Worm (Caenorhabditis elegans) whole organism, midembryonic: ENCODE results near the gene btb-16.

ENCODE experiments used
- T22C8.4 ChIP-seq: fragments of 200-800 bp; sonication (Bioruptor generic); IDR thresholded peaks from 2 replicates; pipeline ENCODE4 v1.3.6; 2022; ENCODE audit warnings: missing genetic modification characterization, missing compliant biosample characterization
- cog-1 ChIP-seq: sonication (generic microtip); optimal IDR thresholded peaks from 2 replicates; lab custom pipeline; 2016; ENCODE audit warnings: missing genetic modification characterization, missing compliant biosample characterization
- flt-1 ChIP-seq: fragments of 200-800 bp; sonication (Bioruptor generic); IDR thresholded peaks from 2 replicates; pipeline ENCODE4 v1.3.6; 2022; ENCODE audit warnings: missing genetic modification characterization, missing compliant biosample characterization
- klf-2 ChIP-seq: fragments of 200-800 bp; sonication (Bioruptor generic); conservative IDR thresholded peaks from 2 replicates; pipeline ENCODE4 v1.3.6; 2022; ENCODE audit warnings: missing genetic modification reagents, missing genetic modification characterization, missing compliant biosample characterization
- med-1 ChIP-seq: sonication (generic microtip); optimal IDR thresholded peaks from 2 replicates; lab custom pipeline; 2017; ENCODE audit warnings: missing genetic modification characterization, mild to moderate bottlenecking, missing compliant biosample characterization, antibody characterized with exemption, missing genetic modification reagents; ENCODE audit not compliant: insufficient read depth
- ref-1 ChIP-seq: fragments of 200-800 bp; sonication (Bioruptor generic); conservative IDR thresholded peaks from 2 replicates; pipeline ENCODE4 v1.3.6; 2022; ENCODE audit warnings: missing genetic modification reagents, missing genetic modification characterization, missing compliant biosample characterization
- tab-1 ChIP-seq: fragments of 200-800 bp; sonication (Bioruptor generic); IDR thresholded peaks from 2 replicates; pipeline ENCODE4 v1.3.6; 2022; ENCODE audit warnings: missing genetic modification characterization, missing compliant biosample characterization
- ztf-23 ChIP-seq: fragments of 200-800 bp; sonication (Bioruptor generic); IDR thresholded peaks from 2 replicates; pipeline ENCODE4 v1.3.6; 2022; ENCODE audit warnings: missing genetic modification reagents, missing genetic modification characterization, missing compliant biosample characterization
- ztf-29 ChIP-seq: fragments of 200-800 bp; sonication (Bioruptor generic); IDR thresholded peaks from 2 replicates; pipeline ENCODE4 v1.3.6; 2022; ENCODE audit warnings: missing genetic modification reagents, missing genetic modification characterization, missing compliant biosample characterization

Gene btb-16

DNA sequence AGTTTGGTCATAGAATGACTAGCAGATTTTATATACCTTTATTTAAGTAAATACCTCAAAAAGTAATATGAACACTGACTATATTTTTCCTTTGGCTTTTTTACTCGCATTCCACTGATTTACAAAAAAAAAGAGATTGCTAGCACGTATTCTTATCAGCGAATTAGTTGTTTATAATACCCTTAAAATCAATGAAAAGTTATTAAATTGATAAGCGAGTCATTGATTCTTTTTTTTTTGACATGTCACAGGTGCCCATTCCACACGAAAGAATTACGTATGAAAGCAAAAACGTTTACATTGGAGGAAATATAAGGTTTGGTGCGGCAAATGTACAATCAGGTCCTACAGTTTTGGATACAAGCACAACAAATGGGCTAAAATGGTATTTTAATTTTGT, 1.5 kb upstream of the btb-16 start, which contains the start of gene btb-17:
Gene btb-17 (plus strand): TSS at position 213 of the 400 bp plus-strand sequence.
- TF ChIP-seq flt-1 (GFP tag; lab: Robert Waterston, UW): no peak
- TF ChIP-seq tab-1 (GFP tag; lab: Robert Waterston, UW): no peak
- no peak for TF ChIP-seq med-1 (GFP tag; lab: Kevin White, UChicago)
- no peak for TF ChIP-seq cog-1 (tag; lab: Kevin White, UChicago)
- TF ChIP-seq T22C8.4 (GFP tag; lab: Robert Waterston, UW): no peak
- TF ChIP-seq ztf-29 (GFP tag; lab: Robert Waterston, UW): no peak
- TF ChIP-seq klf-2 (GFP tag; lab: Robert Waterston, UW): no peak
- TF ChIP-seq ref-1 (GFP tag; lab: Robert Waterston, UW): no peak
- no peak for TF ChIP-seq ztf-23 (GFP tag; lab: Robert Waterston, UW)

DNA sequence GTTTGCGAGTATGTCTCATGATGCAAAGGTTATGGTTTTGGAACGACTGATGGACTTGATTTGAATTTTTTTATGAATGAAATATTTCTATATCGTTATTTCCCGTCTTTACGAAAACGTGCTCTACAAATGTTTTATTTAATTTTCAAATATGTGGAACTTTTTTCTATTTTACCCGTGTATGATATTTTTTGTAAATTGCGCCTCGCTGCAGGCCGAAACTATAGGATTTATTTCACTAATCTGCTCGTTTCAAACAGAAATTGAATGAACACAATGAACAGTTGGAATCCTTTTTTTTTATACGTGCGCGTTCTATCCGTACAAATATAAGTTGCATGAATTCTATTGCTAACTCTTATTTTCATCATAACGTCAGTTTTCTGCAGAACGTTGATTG, 1.2 kb downstream of the btb-16 start, which contains the start of gene btb-18:
Gene btb-18 (plus strand): TSS at position 301 of the 400 bp plus-strand sequence.
- TF ChIP-seq med-1 (GFP tag; lab: Kevin White, UChicago) (no peak), cog-1 (tag; lab: Kevin White, UChicago) (no peak), ztf-29 (GFP tag; lab: Robert Waterston, UW) (no peak), ztf-23 (GFP tag; lab: Robert Waterston, UW) (no peak), klf-2 (GFP tag; lab: Robert Waterston, UW) (no peak), tab-1 (GFP tag; lab: Robert Waterston, UW) (no peak), ref-1 (GFP tag; lab: Robert Waterston, UW) (no peak), T22C8.4 (GFP tag; lab: Robert Waterston, UW) (no peak)

DNA sequence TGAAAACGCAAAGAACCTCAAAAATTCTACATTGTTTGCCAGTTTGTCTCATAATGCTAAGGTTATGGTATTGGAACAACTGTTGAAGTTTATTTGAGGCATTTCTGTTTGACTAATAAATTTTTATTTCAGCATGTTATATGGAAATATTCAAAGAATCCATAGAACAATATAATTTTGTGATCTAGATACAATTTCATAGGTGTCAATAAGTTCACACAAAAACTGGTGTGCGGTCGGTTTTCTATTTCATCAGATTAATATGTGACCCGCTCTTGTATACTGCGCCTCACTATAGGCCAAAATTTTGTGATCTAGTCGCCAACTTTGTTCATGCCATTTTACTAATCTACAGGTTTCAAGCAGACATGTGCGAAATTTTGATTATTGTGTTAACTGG, 2.8 kb downstream of the btb-16 start, which contains the start of gene btb-22:
Gene btb-22 (plus strand): TSS at position 301 of the 400 bp plus-strand sequence.
- TF ChIP-seq flt-1 (GFP tag; lab: Robert Waterston, UW) (no peak), cog-1 (tag; lab: Kevin White, UChicago) (no peak), ztf-23 (GFP tag; lab: Robert Waterston, UW) (no peak), med-1 (GFP tag; lab: Kevin White, UChicago) (no peak)

DNA sequence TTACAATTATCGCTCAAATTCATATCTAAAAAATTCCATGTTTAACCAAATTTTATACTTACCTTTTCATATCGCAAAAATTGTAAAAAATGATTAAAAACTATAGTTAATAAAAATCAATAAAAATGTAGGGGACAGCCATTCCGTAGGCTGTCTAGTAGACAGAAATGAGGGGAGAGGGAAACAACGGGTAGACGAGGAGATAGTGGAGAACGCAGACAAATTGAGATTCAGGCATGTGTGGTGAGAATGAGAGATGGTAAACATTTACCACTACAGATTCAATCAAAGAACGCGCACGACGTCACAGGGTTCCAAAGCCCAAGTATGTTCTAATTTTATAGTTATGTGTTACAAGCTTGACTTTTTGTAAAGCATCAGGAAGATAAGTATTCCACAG, 6.9 kb downstream of the btb-16 start:
- TF ChIP-seq klf-2 (GFP tag; lab: Robert Waterston, UW) (no peak), cog-1 (tag; lab: Kevin White, UChicago) (peak; percentile 12), T22C8.4 (GFP tag; lab: Robert Waterston, UW) (peak; percentile 32; the same call in 1 of the 2 replicates)

DNA sequence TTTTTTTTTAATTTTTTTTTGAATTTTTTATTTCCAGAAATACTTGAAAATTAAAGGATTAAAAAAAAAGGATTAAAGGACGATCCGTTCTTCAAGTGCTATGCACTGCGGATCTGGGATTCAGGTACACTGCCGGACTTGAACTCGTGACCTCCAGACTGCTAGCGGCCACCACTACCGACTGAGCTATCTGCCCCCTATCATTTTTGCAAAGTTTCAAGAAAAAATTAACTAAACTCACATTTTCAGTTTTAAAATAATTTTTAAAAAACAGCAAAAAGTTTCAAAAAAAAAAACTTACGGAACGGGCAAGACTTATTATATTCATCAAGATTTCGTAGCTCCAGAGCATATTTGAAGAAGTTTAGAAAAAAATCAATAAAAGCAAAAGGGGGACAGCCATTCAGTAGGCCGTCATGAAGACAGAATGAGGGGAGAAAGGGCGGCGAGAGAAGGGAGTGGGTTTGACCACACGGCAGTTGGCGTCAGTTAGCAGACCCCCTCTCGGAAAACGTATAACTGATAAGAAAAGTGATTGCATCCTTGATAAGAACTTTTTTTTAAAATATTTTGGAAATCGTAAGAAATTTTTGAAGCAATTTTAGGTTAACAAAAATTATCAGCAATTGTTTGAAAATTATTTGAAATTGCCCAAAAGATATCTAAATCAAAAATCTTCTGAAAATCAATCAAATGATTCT, 14.4 kb downstream of the btb-16 start:
- TF ChIP-seq ztf-23 (GFP tag; lab: Robert Waterston, UW) (no peak), T22C8.4 (GFP tag; lab: Robert Waterston, UW) (peak; percentile 48), ztf-29 (GFP tag; lab: Robert Waterston, UW) (no peak), flt-1 (GFP tag; lab: Robert Waterston, UW) (no peak), tab-1 (GFP tag; lab: Robert Waterston, UW) (no peak), ref-1 (GFP tag; lab: Robert Waterston, UW) (no peak), med-1 (GFP tag; lab: Kevin White, UChicago) (no peak)

DNA sequence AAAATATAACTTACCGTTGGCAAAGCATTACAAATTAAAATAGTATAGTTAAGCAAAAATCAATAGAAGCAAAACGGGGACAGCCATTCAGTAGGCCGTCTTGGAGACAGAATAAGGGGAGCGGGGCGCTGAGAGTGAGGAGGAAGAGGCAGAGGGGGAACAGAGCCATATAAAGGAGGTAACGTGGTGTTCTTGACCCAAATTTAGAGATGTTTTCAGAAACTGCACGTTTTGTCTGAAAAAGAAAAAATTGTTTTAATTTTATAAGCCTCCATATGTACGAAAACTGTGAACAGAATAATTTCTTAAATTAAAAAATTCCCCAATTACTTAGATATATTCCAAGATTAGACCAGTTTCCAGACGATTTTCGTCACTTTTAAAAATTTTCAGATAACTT, 16.8 kb downstream of the btb-16 start, which contains the start of gene F39E9.6:
Gene F39E9.6 (minus strand): TSS at position 101 of the 400 bp plus-strand sequence.
- no peak for TF ChIP-seq ref-1 (GFP tag; lab: Robert Waterston, UW)
- TF ChIP-seq ztf-23 (GFP tag; lab: Robert Waterston, UW): no peak
- TF ChIP-seq med-1 (GFP tag; lab: Kevin White, UChicago): no peak
- no peak for TF ChIP-seq cog-1 (tag; lab: Kevin White, UChicago)
- no peak for TF ChIP-seq klf-2 (GFP tag; lab: Robert Waterston, UW)
- no peak for TF ChIP-seq tab-1 (GFP tag; lab: Robert Waterston, UW)
- TF ChIP-seq T22C8.4 (GFP tag; lab: Robert Waterston, UW): no peak
- no peak for TF ChIP-seq flt-1 (GFP tag; lab: Robert Waterston, UW)
- no peak for TF ChIP-seq ztf-29 (GFP tag; lab: Robert Waterston, UW)

DNA sequence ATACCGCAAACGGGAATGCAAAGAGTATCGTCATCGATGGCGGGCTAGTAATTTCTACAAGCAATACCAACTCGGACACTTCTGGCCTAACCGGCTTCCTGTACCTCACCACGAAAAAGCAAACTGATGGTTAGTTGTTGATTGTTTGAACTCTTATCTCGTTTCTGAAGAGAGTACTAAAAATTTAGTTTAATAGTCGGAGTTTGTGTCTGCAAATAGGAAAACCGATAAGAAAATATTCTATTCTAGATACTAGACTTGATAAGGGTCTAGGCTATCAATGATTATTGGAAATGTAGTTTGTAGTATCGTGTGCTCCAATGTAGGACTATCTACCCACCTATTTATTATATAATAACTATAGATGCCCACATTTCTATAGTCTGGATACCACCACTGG, 22.2 kb downstream of the btb-16 start:
- TF ChIP-seq cog-1 (tag; lab: Kevin White, UChicago) (no peak), ztf-29 (GFP tag; lab: Robert Waterston, UW) (no peak)

DNA sequence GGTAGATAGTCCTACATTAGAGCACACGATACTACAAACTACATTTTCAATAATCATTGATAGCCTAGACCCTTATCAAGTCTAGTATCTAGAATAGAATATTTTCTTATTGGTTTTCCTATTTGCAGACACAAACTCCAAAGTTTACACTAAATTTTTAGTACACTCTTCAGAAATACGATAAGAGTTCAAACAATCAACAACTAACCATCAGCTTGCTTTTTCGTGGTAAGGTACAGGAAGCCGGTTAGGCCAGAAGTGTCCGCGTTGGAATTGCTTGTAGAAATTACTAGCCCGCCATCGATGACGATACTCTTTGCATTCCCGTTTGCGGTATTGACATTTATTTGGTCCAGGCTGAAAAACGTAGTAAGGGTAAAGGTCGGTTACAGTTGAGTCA, 25.6 kb downstream of the btb-16 start, which contains the start of gene Y46D2A.1:
Gene Y46D2A.1 (plus strand): TSS at position 301 of the 400 bp plus-strand sequence.
- TF ChIP-seq ztf-23 (GFP tag; lab: Robert Waterston, UW) (no peak), med-1 (GFP tag; lab: Kevin White, UChicago) (no peak), cog-1 (tag; lab: Kevin White, UChicago) (no peak), klf-2 (GFP tag; lab: Robert Waterston, UW) (no peak), T22C8.4 (GFP tag; lab: Robert Waterston, UW) (no peak), ref-1 (GFP tag; lab: Robert Waterston, UW) (no peak), ztf-29 (GFP tag; lab: Robert Waterston, UW) (no peak)

DNA sequence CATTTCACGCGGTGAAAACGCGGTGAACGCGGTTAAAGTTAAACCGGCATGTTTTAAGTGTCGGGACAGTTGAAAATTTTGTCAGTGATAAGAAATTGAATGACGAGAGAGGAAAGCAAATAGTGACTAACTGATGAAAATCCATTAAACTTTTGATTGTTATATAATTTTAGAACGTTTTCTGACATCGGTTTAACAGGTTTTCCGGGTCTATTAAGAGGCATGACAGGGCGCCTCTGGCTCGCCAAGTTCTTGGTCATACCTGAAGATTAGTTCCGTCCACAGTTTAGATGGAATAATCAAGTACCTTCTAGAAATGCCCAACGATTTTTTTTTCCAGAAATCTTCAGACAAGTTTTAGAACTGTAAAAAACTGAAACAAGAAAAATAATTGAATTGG, 26.5 kb downstream of the btb-16 start, which contains the start of gene Y46D2A.2:
Gene Y46D2A.2 (minus strand): TSS at position 101 of the 400 bp plus-strand sequence.
- TF ChIP-seq flt-1 (GFP tag; lab: Robert Waterston, UW) (no peak), tab-1 (GFP tag; lab: Robert Waterston, UW) (no peak), ztf-29 (GFP tag; lab: Robert Waterston, UW) (no peak), klf-2 (GFP tag; lab: Robert Waterston, UW) (no peak), ref-1 (GFP tag; lab: Robert Waterston, UW) (no peak), cog-1 (tag; lab: Kevin White, UChicago) (no peak), med-1 (GFP tag; lab: Kevin White, UChicago) (no peak), ztf-23 (GFP tag; lab: Robert Waterston, UW) (no peak), T22C8.4 (GFP tag; lab: Robert Waterston, UW) (no peak)
